Worm (Caenorhabditis elegans) whole organism, L1 larva: Measurements from ENCODE around the gene inx-7.

ENCODE experiments used
- C34B4.2 ChIP-seq: sonication (generic microtip); optimal IDR thresholded peaks from 2 replicates; lab custom pipeline; 2017; ENCODE audit warnings: mild to moderate bottlenecking, missing genetic modification characterization, missing compliant biosample characterization
- ces-1 ChIP-seq: fragments of 150-350 bp; optimal IDR thresholded peaks from 2 replicates; lab custom pipeline; 2014; ENCODE audit warnings: missing biosample characterization, missing genetic modification reagents, missing genetic modification characterization
- efl-3 ChIP-seq: fragments of 200-800 bp; sonication (Bioruptor generic); optimal IDR thresholded peaks from 2 replicates; lab custom pipeline; 2018; ENCODE audit warnings: mild to moderate bottlenecking, missing genetic modification characterization, missing compliant biosample characterization
- egl-27 ChIP-seq, 2 experiments: fragments of 150-350 bp in 1 of 2; sonication (generic microtip); optimal IDR thresholded peaks; 3 replicates each; lab custom pipeline; 2017 to 2018; ENCODE audit warnings: missing biosample characterization in 2 of 2, missing genetic modification characterization in 2 of 2, missing genetic modification reagents in 2 of 2
- nhr-47 ChIP-seq: sonication (generic microtip); optimal IDR thresholded peaks from 2 replicates; lab custom pipeline; 2016; ENCODE audit warnings: mild to moderate bottlenecking, missing genetic modification characterization, moderate library complexity, missing compliant biosample characterization
- ztf-4 ChIP-seq: fragments of 150-350 bp; optimal IDR thresholded peaks from 2 replicates; lab custom pipeline; 2014; ENCODE audit warnings: missing biosample characterization, missing genetic modification characterization

The inx-7 gene

DNA sequence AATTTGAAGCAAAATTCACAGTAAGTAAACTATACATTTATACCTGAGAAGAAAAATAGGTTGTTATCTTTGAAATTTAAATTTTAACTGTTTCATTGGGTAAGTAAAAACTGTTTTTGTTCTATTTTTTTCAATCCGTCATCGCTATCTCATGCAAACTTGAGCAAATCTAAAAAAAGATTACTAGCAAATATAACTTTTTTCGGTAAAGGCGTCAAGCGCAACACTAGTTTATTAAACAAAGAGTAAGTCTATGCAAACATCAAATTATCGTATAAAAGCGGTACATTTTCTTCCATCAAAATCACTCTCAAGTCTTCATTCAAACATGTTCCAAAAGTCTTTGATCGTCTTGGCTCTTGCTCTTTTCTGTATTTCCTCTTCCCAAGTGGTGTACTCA, 51.2 kb downstream of the inx-7 start, which contains the start of gene nspb-6:
Gene nspb-6 (plus strand): TSS at position 301 of the 400 bp plus-strand sequence.
- TF ChIP-seq ces-1 (GFP tag; lab: Kevin White, UChicago): no peak
- TF ChIP-seq egl-27 (tag; optimal IDR thresholded peaks at IDR 0.05; lab: Kevin White, UChicago): no peak
- TF ChIP-seq ztf-4: no peak
- no peak for TF ChIP-seq efl-3 (GFP tag; lab: Kevin White, UChicago)
- no peak for TF ChIP-seq nhr-47 (tag; lab: Kevin White, UChicago)
- TF ChIP-seq C34B4.2 (tag; lab: Kevin White, UChicago): no peak
